Fruit fly (Drosophila melanogaster) whole organism, embryonic: ENCODE measurements around the gene CG9514.
A peak's percentile ranks its signal among the peaks of the same experiment; 100 is the strongest.

Source experiments
- Abd-B ChIP-seq: fragments of 200-800 bp; sonication (Bioruptor generic); optimal IDR thresholded peaks from 2 replicates; lab custom pipeline; 2018; ENCODE audit warnings: missing biosample characterization, mild to moderate bottlenecking, missing genetic modification characterization, moderate library complexity
- Awh ChIP-seq: fragments of 200-800 bp; sonication (Bioruptor generic); IDR thresholded peaks from 2 replicates; pipeline ENCODE4, ENCODE4 v1.3.6; 2022; ENCODE audit warnings: missing biosample characterization, missing genetic modification characterization
- Blimp-1 ChIP-seq: fragments of 200-800 bp; sonication (Bioruptor generic); optimal IDR thresholded peaks from 3 replicates; lab custom pipeline; 2018; ENCODE audit warnings: missing biosample characterization, missing genetic modification characterization, mild to moderate bottlenecking, moderate library complexity, missing genetic modification reagents
- CG11093 ChIP-seq: fragments of 200-800 bp; sonication (Bioruptor generic); IDR thresholded peaks from 3 replicates; pipeline ENCODE4 v1.3.6; 2022; ENCODE audit warnings: missing biosample characterization, missing genetic modification characterization
- CG11723 ChIP-seq: fragments of 200-800 bp; sonication (Bioruptor generic); optimal IDR thresholded peaks from 2 replicates; lab custom pipeline; 2017; ENCODE audit warnings: missing biosample characterization, mild to moderate bottlenecking, missing genetic modification characterization
- CG12659 ChIP-seq: fragments of 200-800 bp; sonication (Bioruptor generic); optimal IDR thresholded peaks from 3 replicates; lab custom pipeline; 2017; ENCODE audit warnings: mild to moderate bottlenecking, missing biosample characterization, missing genetic modification reagents, missing genetic modification characterization
- CG12744 ChIP-seq: fragments of 200-800 bp; sonication (Bioruptor generic); optimal IDR thresholded peaks from 2 replicates; lab custom pipeline; 2016; ENCODE audit warnings: missing biosample characterization, missing genetic modification characterization
- CG12769 ChIP-seq: fragments of 200-800 bp; sonication (Bioruptor generic); optimal IDR thresholded peaks from 2 replicates; lab custom pipeline; 2019; ENCODE audit warnings: missing biosample characterization, mild to moderate bottlenecking, missing genetic modification characterization, moderate library complexity
- CG15011 ChIP-seq: fragments of 200-800 bp; sonication (Bioruptor generic); optimal IDR thresholded peaks from 3 replicates; lab custom pipeline; 2018; ENCODE audit warnings: missing biosample characterization, mild to moderate bottlenecking, missing genetic modification characterization
- CG1603 ChIP-seq: fragments of 200-800 bp; sonication (Bioruptor generic); optimal IDR thresholded peaks from 2 replicates; lab custom pipeline; 2019; ENCODE audit warnings: missing biosample characterization, mild to moderate bottlenecking, missing genetic modification characterization, moderate library complexity
- CG16863 ChIP-seq: fragments of 200-800 bp; sonication (Bioruptor generic); optimal IDR thresholded peaks from 3 replicates; lab custom pipeline; 2016; ENCODE audit warnings: missing biosample characterization, missing genetic modification characterization
- CG17829 ChIP-seq: fragments of 200-800 bp; optimal IDR thresholded peaks from 2 replicates; lab custom pipeline; 2019; ENCODE audit warnings: missing biosample characterization, mild to moderate bottlenecking, missing genetic modification characterization, moderate library complexity
- CG1792 ChIP-seq: fragments of 200-800 bp; sonication (Bioruptor generic); optimal IDR thresholded peaks from 2 replicates; lab custom pipeline; 2016; ENCODE audit warnings: missing biosample characterization, missing genetic modification characterization
- CG18262 ChIP-seq: fragments of 200-800 bp; optimal IDR thresholded peaks from 3 replicates; lab custom pipeline; 2019; ENCODE audit warnings: missing biosample characterization, mild to moderate bottlenecking, missing genetic modification characterization, moderate library complexity
- CG18619 ChIP-seq: fragments of 200-800 bp; sonication (Bioruptor generic); optimal IDR thresholded peaks from 3 replicates; lab custom pipeline; 2017; ENCODE audit warnings: missing biosample characterization, mild to moderate bottlenecking, missing genetic modification characterization
- CG4854 ChIP-seq: fragments of 200-800 bp; sonication (Bioruptor generic); optimal IDR thresholded peaks from 2 replicates; lab custom pipeline; 2016; ENCODE audit warnings: missing biosample characterization, missing genetic modification characterization, inconsistent platforms
- CG6654 ChIP-seq: fragments of 200-800 bp; sonication (Bioruptor generic); optimal IDR thresholded peaks from 2 replicates; lab custom pipeline; 2017; ENCODE audit warnings: missing biosample characterization, mild to moderate bottlenecking, missing genetic modification characterization
- CG7928 ChIP-seq: fragments of 200-800 bp; sonication (Bioruptor generic); optimal IDR thresholded peaks from 2 replicates; lab custom pipeline; 2017; ENCODE audit warnings: missing biosample characterization, mild to moderate bottlenecking, missing genetic modification characterization
- Chrac-16 ChIP-seq: fragments of 200-800 bp; sonication (Bioruptor generic); optimal IDR thresholded peaks from 3 replicates; lab custom pipeline; 2016; ENCODE audit warnings: missing biosample characterization, missing genetic modification characterization
- Dad ChIP-seq: fragments of 200-800 bp; sonication (Bioruptor generic); optimal IDR thresholded peaks from 3 replicates; lab custom pipeline; 2016; ENCODE audit warnings: missing biosample characterization, missing genetic modification characterization
- Drgx ChIP-seq: fragments of 200-800 bp; sonication (Bioruptor generic); IDR thresholded peaks from 2 replicates; pipeline ENCODE4 v1.3.6; 2022; ENCODE audit warnings: missing biosample characterization, missing genetic modification characterization
- E2f2 ChIP-seq: fragments of 200-800 bp; sonication (Bioruptor generic); IDR thresholded peaks from 2 replicates; pipeline ENCODE4 v1.3.6; 2022; ENCODE audit warnings: missing biosample characterization, missing genetic modification characterization
- H2.0 ChIP-seq: fragments of 200-800 bp; sonication (Bioruptor generic); IDR thresholded peaks from 2 replicates; pipeline ENCODE4 v1.3.6; 2022; ENCODE audit warnings: missing biosample characterization, missing genetic modification characterization
- HLH3B ChIP-seq: fragments of 200-800 bp; sonication (Bioruptor generic); IDR thresholded peaks from 2 replicates; pipeline ENCODE4 v1.3.6; 2022; ENCODE audit warnings: missing biosample characterization, missing genetic modification characterization
- Hmx ChIP-seq: fragments of 200-800 bp; sonication (Bioruptor generic); optimal IDR thresholded peaks from 2 replicates; lab custom pipeline; 2016; ENCODE audit warnings: missing biosample characterization, missing genetic modification characterization
- Hr78 ChIP-seq, 2 experiments: fragments of 200-800 bp in 1 of 2; fragments of >200 bp in 1 of 2; sonication (Bioruptor generic) in 1 of 2; optimal IDR thresholded peaks; 2 replicates each; lab custom pipeline; 2017 to 2019; ENCODE audit warnings: missing biosample characterization in 2 of 2, missing genetic modification characterization in 2 of 2, mild to moderate bottlenecking in 1 of 2, moderate library complexity in 1 of 2
- Med ChIP-seq: fragments of 200-800 bp; sonication (Bioruptor generic); peaks from one replicate; lab custom pipeline; 2016; ENCODE audit warnings: missing biosample characterization, missing genetic modification characterization, mild to moderate bottlenecking, inconsistent platforms, moderate library complexity
- PHDP ChIP-seq: fragments of 200-800 bp; sonication (Bioruptor generic); optimal IDR thresholded peaks from 3 replicates; lab custom pipeline; 2018; ENCODE audit warnings: missing biosample characterization, mild to moderate bottlenecking, missing genetic modification characterization, moderate library complexity
- Sox102F ChIP-seq: fragments of 200-800 bp; sonication (Bioruptor generic); optimal IDR thresholded peaks from 2 replicates; lab custom pipeline; 2018; ENCODE audit warnings: missing biosample characterization, mild to moderate bottlenecking, missing genetic modification characterization, moderate library complexity
- Trl ChIP-seq, 3 experiments: fragments of >200 bp in 2 of 3; fragments of 200-800 bp in 1 of 3; sonication (Bioruptor generic) in 1 of 3; optimal IDR thresholded peaks; 2 replicates in 1 of 3; 3 replicates in 2 of 3; lab custom pipeline; 2016 to 2017; ENCODE audit warnings: missing biosample characterization in 1 of 3, missing genetic modification characterization in 1 of 3
- bigmax ChIP-seq: fragments of 200-800 bp; sonication (Bioruptor generic); optimal IDR thresholded peaks from 2 replicates; lab custom pipeline; 2018; ENCODE audit warnings: missing biosample characterization, mild to moderate bottlenecking, missing genetic modification characterization
- cad ChIP-seq: fragments of >200 bp; optimal IDR thresholded peaks from 2 replicates; lab custom pipeline; 2017; ENCODE audit warnings: missing biosample characterization, missing genetic modification characterization
- dmrt99B ChIP-seq: fragments of 200-800 bp; sonication (Bioruptor generic); optimal IDR thresholded peaks from 2 replicates; lab custom pipeline; 2018; ENCODE audit warnings: missing biosample characterization, mild to moderate bottlenecking, missing genetic modification characterization, moderate library complexity
- en ChIP-seq: fragments of 200-800 bp; sonication (Bioruptor generic); optimal IDR thresholded peaks from 2 replicates; lab custom pipeline; 2016; ENCODE audit warnings: missing biosample characterization, missing genetic modification characterization
- gem ChIP-seq: fragments of 200-800 bp; sonication (Bioruptor generic); optimal IDR thresholded peaks from 2 replicates; lab custom pipeline; 2019; ENCODE audit warnings: missing biosample characterization, mild to moderate bottlenecking, missing genetic modification characterization, moderate library complexity
- grn ChIP-seq: fragments of 200-800 bp; sonication (Bioruptor generic); optimal IDR thresholded peaks from 3 replicates; lab custom pipeline; 2017; ENCODE audit warnings: missing biosample characterization, missing genetic modification characterization
- her ChIP-seq: fragments of 200-800 bp; sonication (Bioruptor generic); optimal IDR thresholded peaks from 2 replicates; lab custom pipeline; 2016; ENCODE audit warnings: missing biosample characterization, missing genetic modification characterization
- klu ChIP-seq: fragments of 200-800 bp; sonication (Bioruptor generic); IDR thresholded peaks from 2 replicates; pipeline ENCODE4 v1.3.6; 2022; ENCODE audit warnings: missing biosample characterization, missing genetic modification characterization
- mam ChIP-seq: fragments of 200-800 bp; sonication (Bioruptor generic); optimal IDR thresholded peaks from 3 replicates; lab custom pipeline; 2016; ENCODE audit warnings: missing biosample characterization, missing genetic modification characterization
- oc ChIP-seq: fragments of 200-800 bp; sonication (Bioruptor generic); optimal IDR thresholded peaks from 2 replicates; lab custom pipeline; 2018; ENCODE audit warnings: missing biosample characterization, mild to moderate bottlenecking, missing genetic modification characterization, moderate library complexity
- pzg ChIP-seq: fragments of 200-800 bp; sonication (Bioruptor generic); optimal IDR thresholded peaks from 3 replicates; lab custom pipeline; 2018; ENCODE audit warnings: missing biosample characterization, mild to moderate bottlenecking, missing genetic modification characterization, moderate library complexity
- repo ChIP-seq: fragments of 200-800 bp; sonication (Bioruptor generic); optimal IDR thresholded peaks from 2 replicates; lab custom pipeline; 2016; ENCODE audit warnings: missing biosample characterization, missing genetic modification characterization
- sd ChIP-seq: fragments of 200-800 bp; sonication (Bioruptor generic); optimal IDR thresholded peaks from 3 replicates; lab custom pipeline; 2018; ENCODE audit warnings: missing biosample characterization, mild to moderate bottlenecking, missing genetic modification characterization, moderate library complexity
- sens ChIP-seq: fragments of 200-800 bp; sonication (Bioruptor generic); peaks from one replicate; lab custom pipeline; 2016; ENCODE audit warnings: missing biosample characterization, missing genetic modification characterization
- sob ChIP-seq: fragments of 200-800 bp; sonication (Bioruptor generic); IDR thresholded peaks from 2 replicates; pipeline ENCODE4 v1.3.6; 2022; ENCODE audit warnings: missing biosample characterization, missing genetic modification characterization
- tin ChIP-seq: fragments of 200-800 bp; sonication (Bioruptor generic); optimal IDR thresholded peaks from 3 replicates; lab custom pipeline; 2016; ENCODE audit warnings: missing biosample characterization, missing genetic modification characterization
- vvl ChIP-seq: fragments of 200-800 bp; sonication (Bioruptor generic); IDR thresholded peaks from 2 replicates; pipeline ENCODE4 v1.3.6; 2022; ENCODE audit warnings: missing biosample characterization, missing genetic modification characterization

Gene CG9514

DNA sequence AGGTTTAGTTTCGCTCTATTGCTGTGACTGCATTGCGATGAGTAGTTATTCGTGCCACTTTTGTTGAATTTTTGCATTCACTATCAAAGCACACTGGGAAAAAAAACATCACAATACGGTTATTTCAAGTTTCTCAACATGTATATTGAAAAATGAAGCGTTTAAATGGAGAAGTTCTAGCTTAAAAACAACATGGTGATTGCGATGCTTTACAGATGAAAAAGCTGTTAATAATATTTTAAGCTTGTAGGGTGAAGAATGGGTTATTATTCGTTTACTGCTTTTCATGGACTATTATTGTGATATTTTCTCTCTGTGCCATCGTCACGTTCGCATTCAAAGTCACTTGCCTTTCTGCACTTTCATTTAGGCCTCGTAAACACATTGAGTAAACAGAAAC, 381 bp downstream of the CG9514 start:
- TF ChIP-seq Chrac-16 (GFP tag; lab: Kevin White, UChicago) (no peak), Hr78 (GFP tag; optimal IDR thresholded peaks at IDR 0.05; lab: Kevin White, UChicago) (no peak), sens (GFP tag; lab: Kevin White, UChicago) (peak; percentile 72), Hmx (no peak), bigmax (GFP tag; lab: Kevin White, UChicago) (no peak), CG12659 (GFP tag; lab: Kevin White, UChicago) (no peak), CG18262 (tag; lab: Kevin White, UChicago) (no peak), CG11723 (GFP tag; lab: Kevin White, UChicago) (no peak), CG18619 (GFP tag; lab: Kevin White, UChicago) (no peak), H2.0 (no peak), gem (tag; lab: Kevin White, UChicago) (peak; percentile 16), PHDP (tag; lab: Kevin White, UChicago) (no peak), Sox102F (peak; percentile 25), Med (no peak), CG7928 (GFP tag; lab: Kevin White, UChicago) (no peak), grn (GFP tag; lab: Kevin White, UChicago) (no peak), mam (GFP tag; lab: Kevin White, UChicago) (no peak), CG1603 (tag; lab: Kevin White, UChicago) (no peak), CG12744 (no peak), dmrt99B (peak; percentile 3), E2f2 (GFP tag; lab: Robert Waterston, UW) (no peak)

- TF ChIP-seq sob (GFP tag; lab: Robert Waterston, UW) (no peak), Blimp-1 (GFP tag; lab: Kevin White, UChicago) (peak; percentile 92)
These were observed 2.8 kb downstream of the CG9514 start for dm6 chrX:14893872-14894271.

DNA sequence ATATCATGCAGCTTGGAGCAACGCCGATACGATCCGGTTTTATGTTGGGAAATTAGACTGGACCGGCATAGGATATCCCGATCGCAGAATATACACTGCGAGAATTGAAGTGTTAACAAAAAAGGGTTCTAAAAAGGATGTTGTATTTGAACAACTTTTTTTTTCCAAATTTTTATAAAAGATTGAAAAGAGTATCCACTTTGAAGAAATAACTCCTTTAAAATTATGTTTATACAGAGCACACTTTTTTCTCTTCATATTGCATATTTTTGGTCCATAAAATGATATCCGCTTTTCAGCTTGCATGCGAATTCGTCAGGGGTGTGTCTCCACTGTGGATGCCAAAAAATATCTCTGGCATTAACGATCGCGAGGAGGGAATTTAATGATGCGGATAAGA, 4.4 kb downstream of the CG9514 start:
- TF ChIP-seq Abd-B (GFP tag; lab: Kevin White, UChicago) (no peak), Drgx (GFP tag; lab: Robert Waterston, UW) (peak; percentile 52)

- no peak for TF ChIP-seq Awh (GFP tag; lab: Robert Waterston, UW)
- TF ChIP-seq vvl (GFP tag; lab: Robert Waterston, UW): no peak
- no peak for TF ChIP-seq tin (GFP tag; lab: Kevin White, UChicago)
- TF ChIP-seq CG6654 (GFP tag; lab: Kevin White, UChicago): peak; percentile 97
- no peak for TF ChIP-seq CG11093 (GFP tag; lab: Robert Waterston, UW)
- TF ChIP-seq klu (GFP tag; lab: Robert Waterston, UW): no peak
- TF ChIP-seq pzg (GFP tag; lab: Kevin White, UChicago): no peak
- peak; percentile 9 for TF ChIP-seq Blimp-1 (GFP tag; lab: Kevin White, UChicago)
- no peak for TF ChIP-seq her (GFP tag; lab: Kevin White, UChicago)
- no peak for TF ChIP-seq sd
- no peak for TF ChIP-seq repo (GFP tag; lab: Kevin White, UChicago)
- TF ChIP-seq en (GFP tag; lab: Kevin White, UChicago): no peak
- TF ChIP-seq oc (tag; lab: Kevin White, UChicago): peak; percentile 35
- no peak for TF ChIP-seq CG15011
- peak; percentile 74 for TF ChIP-seq CG12769 (tag; lab: Kevin White, UChicago)
- no peak for TF ChIP-seq CG17829
- TF ChIP-seq CG1792 (GFP tag; lab: Kevin White, UChicago): no peak
- no peak for TF ChIP-seq Trl (optimal IDR thresholded peaks at IDR 0.05; lab: Kevin White, UChicago)
- no peak for TF ChIP-seq Trl (GFP tag; optimal IDR thresholded peaks at IDR 0.05; lab: Kevin White, UChicago)
- TF ChIP-seq Dad (GFP tag; lab: Kevin White, UChicago): no peak
- TF ChIP-seq cad (GFP tag; lab: Kevin White, UChicago): no peak
- TF ChIP-seq CG16863: no peak
- no peak for TF ChIP-seq CG4854 (GFP tag; lab: Kevin White, UChicago)
- TF ChIP-seq HLH3B: no peak
- peak; percentile 11 for TF ChIP-seq Abd-B (GFP tag; lab: Kevin White, UChicago)
These were observed 11.1 kb downstream of the CG9514 start for dm6 chrX:14885554-14885953.
